Fruit fly (Drosophila melanogaster) whole organism, embryonic: ENCODE data around the gene CG11168.
A peak's percentile ranks its signal among the peaks of the same experiment; 100 is the strongest.

Experiments
- Adf1 ChIP-seq: fragments of 200-800 bp; sonication (Bioruptor generic); IDR thresholded peaks from 2 replicates; pipeline ENCODE4 v1.3.6; 2022; ENCODE audit warnings: missing biosample characterization, missing genetic modification characterization
- Bgb ChIP-seq: fragments of 200-800 bp; sonication (Bioruptor generic); IDR thresholded peaks from 2 replicates; pipeline ENCODE4 v1.3.6; 2022; ENCODE audit warnings: missing biosample characterization, missing genetic modification characterization; ENCODE audit not compliant: partially characterized antibody
- CG10267 ChIP-seq: fragments of 200-800 bp; sonication (Bioruptor generic); optimal IDR thresholded peaks from 2 replicates; lab custom pipeline; 2018; ENCODE audit warnings: missing biosample characterization, mild to moderate bottlenecking, missing genetic modification characterization, moderate library complexity
- CG10462 ChIP-seq: fragments of 200-800 bp; sonication (Bioruptor generic); optimal IDR thresholded peaks from 2 replicates; lab custom pipeline; 2016; ENCODE audit warnings: missing biosample characterization, missing genetic modification characterization
- CG10979 ChIP-seq: fragments of 200-800 bp; sonication (Bioruptor generic); optimal IDR thresholded peaks from 2 replicates; lab custom pipeline; 2018; ENCODE audit warnings: missing biosample characterization, mild to moderate bottlenecking, missing genetic modification characterization, moderate library complexity
- CG12104 ChIP-seq: fragments of 200-800 bp; sonication (Bioruptor generic); optimal IDR thresholded peaks from 3 replicates; lab custom pipeline; 2016; ENCODE audit warnings: missing biosample characterization, missing genetic modification characterization
- CG13287 ChIP-seq: fragments of 200-800 bp; sonication (Bioruptor generic); IDR thresholded peaks from 2 replicates; pipeline ENCODE4 v1.3.6; 2022; ENCODE audit warnings: missing biosample characterization, missing genetic modification characterization; ENCODE audit not compliant: partially characterized antibody
- CG13296 ChIP-seq: fragments of 200-800 bp; sonication (Bioruptor generic); optimal IDR thresholded peaks from 3 replicates; lab custom pipeline; 2018; ENCODE audit warnings: missing biosample characterization, mild to moderate bottlenecking, missing genetic modification characterization
- CG14710 ChIP-seq: fragments of 200-800 bp; sonication (Bioruptor generic); optimal IDR thresholded peaks from 3 replicates; lab custom pipeline; 2019; ENCODE audit warnings: missing biosample characterization, mild to moderate bottlenecking, missing genetic modification characterization, moderate library complexity
- CG1529 ChIP-seq: fragments of 200-800 bp; sonication (Bioruptor generic); optimal IDR thresholded peaks from 3 replicates; lab custom pipeline; 2018; ENCODE audit warnings: missing biosample characterization, missing genetic modification characterization
- CG15696 ChIP-seq: fragments of 200-800 bp; sonication (Bioruptor generic); optimal IDR thresholded peaks from 2 replicates; lab custom pipeline; 2019; ENCODE audit warnings: missing biosample characterization, mild to moderate bottlenecking, missing genetic modification characterization, moderate library complexity
- CG1792 ChIP-seq: fragments of 200-800 bp; sonication (Bioruptor generic); optimal IDR thresholded peaks from 2 replicates; lab custom pipeline; 2016; ENCODE audit warnings: missing biosample characterization, missing genetic modification characterization
- CG2116 ChIP-seq: fragments of 200-800 bp; sonication (Bioruptor generic); optimal IDR thresholded peaks from 3 replicates; lab custom pipeline; 2018; ENCODE audit warnings: missing biosample characterization, mild to moderate bottlenecking, missing genetic modification characterization
- CG2875 ChIP-seq: fragments of 200-800 bp; sonication (Bioruptor generic); optimal IDR thresholded peaks from 2 replicates; lab custom pipeline; 2017; ENCODE audit warnings: missing biosample characterization, mild to moderate bottlenecking, missing genetic modification characterization, missing genetic modification reagents
- CG30020 ChIP-seq: fragments of 200-800 bp; optimal IDR thresholded peaks from 2 replicates; lab custom pipeline; 2019; ENCODE audit warnings: missing biosample characterization, mild to moderate bottlenecking, missing genetic modification characterization, moderate library complexity
- CG30403 ChIP-seq: fragments of 200-800 bp; sonication (Bioruptor generic); optimal IDR thresholded peaks from 3 replicates; lab custom pipeline; 2016; ENCODE audit warnings: missing biosample characterization, missing genetic modification characterization
- CG31441 ChIP-seq: fragments of 200-800 bp; sonication (Bioruptor generic); IDR thresholded peaks from 2 replicates; pipeline ENCODE4 v1.3.6; 2022; ENCODE audit warnings: missing biosample characterization, missing genetic modification characterization
- CG3407 ChIP-seq: fragments of 200-800 bp; sonication (Bioruptor generic); optimal IDR thresholded peaks from 2 replicates; lab custom pipeline; 2018; ENCODE audit warnings: missing biosample characterization, mild to moderate bottlenecking, missing genetic modification characterization
- CG34376 ChIP-seq: fragments of 200-800 bp; sonication (Bioruptor generic); optimal IDR thresholded peaks from 2 replicates; lab custom pipeline; 2018; ENCODE audit warnings: missing biosample characterization, mild to moderate bottlenecking, missing genetic modification characterization
- CG4360 ChIP-seq: fragments of 200-800 bp; sonication (Bioruptor generic); IDR thresholded peaks from 2 replicates; pipeline ENCODE4 v1.3.6; 2022; ENCODE audit warnings: missing biosample characterization, missing genetic modification characterization
- CG4730 ChIP-seq: fragments of 200-800 bp; sonication (Bioruptor generic); IDR thresholded peaks from 2 replicates; pipeline ENCODE4 v1.3.6; 2022; ENCODE audit warnings: missing biosample characterization, missing genetic modification characterization
- CG6765 ChIP-seq: fragments of 200-800 bp; sonication (Bioruptor generic); optimal IDR thresholded peaks from 3 replicates; lab custom pipeline; 2017; ENCODE audit warnings: missing biosample characterization, mild to moderate bottlenecking, missing genetic modification characterization
- CG7556 ChIP-seq: fragments of 200-800 bp; sonication (Bioruptor generic); optimal IDR thresholded peaks from 2 replicates; lab custom pipeline; 2017; ENCODE audit warnings: missing biosample characterization, mild to moderate bottlenecking, missing genetic modification characterization
- CrebB ChIP-seq: fragments of 200-800 bp; sonication (Bioruptor generic); optimal IDR thresholded peaks from 3 replicates; lab custom pipeline; 2018; ENCODE audit warnings: missing biosample characterization, mild to moderate bottlenecking, missing genetic modification characterization
- Ets65A ChIP-seq: fragments of 200-800 bp; sonication (Bioruptor generic); peaks from one replicate; lab custom pipeline; 2016; ENCODE audit warnings: missing biosample characterization, missing genetic modification characterization
- Hand ChIP-seq: fragments of 200-800 bp; sonication (Bioruptor generic); optimal IDR thresholded peaks from 2 replicates; lab custom pipeline; 2017; ENCODE audit warnings: mild to moderate bottlenecking, missing biosample characterization, missing genetic modification reagents, missing genetic modification characterization
- NFAT ChIP-seq: fragments of 200-800 bp; sonication (Bioruptor generic); IDR thresholded peaks from 2 replicates; pipeline ENCODE4 v1.3.6; 2022; ENCODE audit warnings: missing biosample characterization, missing genetic modification characterization
- Six4 ChIP-seq: fragments of 200-800 bp; sonication (Bioruptor generic); optimal IDR thresholded peaks from 2 replicates; lab custom pipeline; 2016; ENCODE audit warnings: missing biosample characterization, missing genetic modification characterization
- Ssrp ChIP-seq: fragments of 200-800 bp; sonication (Bioruptor generic); optimal IDR thresholded peaks from 2 replicates; lab custom pipeline; 2018; ENCODE audit warnings: missing biosample characterization, mild to moderate bottlenecking, missing genetic modification characterization, moderate library complexity
- Stat92E ChIP-seq, 3 experiments: fragments of >200 bp in 2 of 3; fragments of 200-800 bp in 1 of 3; sonication (Bioruptor generic) in 1 of 3; optimal IDR thresholded peaks; 2 replicates each; lab custom pipeline; 2017 to 2019; ENCODE audit warnings: missing biosample characterization in 3 of 3, missing genetic modification characterization in 3 of 3, mild to moderate bottlenecking in 1 of 3, moderate library complexity in 1 of 3
- Usf ChIP-seq: fragments of 200-800 bp; sonication (Bioruptor generic); optimal IDR thresholded peaks from 2 replicates; lab custom pipeline; 2017; ENCODE audit warnings: missing genotype, missing biosample characterization, missing genetic modification characterization
- Xrp1 ChIP-seq: fragments of 200-800 bp; sonication (Bioruptor generic); IDR thresholded peaks from 2 replicates; pipeline ENCODE4 v1.3.6; 2022; ENCODE audit warnings: missing biosample characterization, missing genetic modification characterization
- aop ChIP-seq: fragments of 200-800 bp; sonication (Bioruptor generic); IDR thresholded peaks from 2 replicates; pipeline ENCODE4 v1.3.6; 2022; ENCODE audit warnings: missing biosample characterization, missing genetic modification characterization
- caup ChIP-seq: fragments of 200-800 bp; sonication (Bioruptor generic); optimal IDR thresholded peaks from 3 replicates; lab custom pipeline; 2017; ENCODE audit warnings: missing biosample characterization, mild to moderate bottlenecking, missing genetic modification characterization, moderate library complexity; ENCODE audit not compliant: severe bottlenecking
- corto ChIP-seq: fragments of 200-800 bp; sonication (Bioruptor generic); optimal IDR thresholded peaks from 2 replicates; lab custom pipeline; 2016; ENCODE audit warnings: missing biosample characterization, mild to moderate bottlenecking, missing genetic modification characterization, moderate library complexity
- dati ChIP-seq: fragments of 200-800 bp; sonication (Bioruptor generic); IDR thresholded peaks from 2 replicates; pipeline ENCODE4 v1.3.6; 2022; ENCODE audit warnings: missing biosample characterization, missing genetic modification characterization
- ewg ChIP-seq: fragments of 200-800 bp; sonication (Bioruptor generic); optimal IDR thresholded peaks from 3 replicates; lab custom pipeline; 2017; ENCODE audit warnings: mild to moderate bottlenecking, missing biosample characterization, missing genetic modification reagents, missing genetic modification characterization
- fd64A ChIP-seq: fragments of 200-800 bp; sonication (Bioruptor generic); optimal IDR thresholded peaks from 3 replicates; lab custom pipeline; 2018; ENCODE audit warnings: missing biosample characterization, mild to moderate bottlenecking, missing genetic modification characterization
- ftz-f1 ChIP-seq: fragments of 200-800 bp; sonication (Bioruptor generic); optimal IDR thresholded peaks from 2 replicates; lab custom pipeline; 2016; ENCODE audit warnings: missing biosample characterization, missing genetic modification characterization
- h ChIP-seq: fragments of >200 bp; optimal IDR thresholded peaks from 2 replicates; lab custom pipeline; 2017
- hth ChIP-seq: fragments of >200 bp; optimal IDR thresholded peaks from 2 replicates; lab custom pipeline; 2017; ENCODE audit warnings: inconsistent platforms
- jigr1 ChIP-seq: fragments of 200-800 bp; sonication (Bioruptor generic); IDR thresholded peaks from 3 replicates; pipeline ENCODE4 v1.3.6; 2022; ENCODE audit warnings: missing biosample characterization, missing genetic modification characterization
- ken ChIP-seq: fragments of 200-800 bp; sonication (Bioruptor generic); IDR thresholded peaks from 3 replicates; pipeline ENCODE4 v1.3.6; 2022; ENCODE audit warnings: missing biosample characterization, missing genetic modification characterization
- kni ChIP-seq: fragments of 200-800 bp; sonication (Bioruptor generic); optimal IDR thresholded peaks from 3 replicates; lab custom pipeline; 2017; ENCODE audit warnings: mild to moderate bottlenecking, missing biosample characterization, missing genetic modification reagents, missing genetic modification characterization
- oc ChIP-seq: fragments of 200-800 bp; sonication (Bioruptor generic); optimal IDR thresholded peaks from 2 replicates; lab custom pipeline; 2018; ENCODE audit warnings: missing biosample characterization, mild to moderate bottlenecking, missing genetic modification characterization, moderate library complexity
- phol ChIP-seq: fragments of 200-800 bp; sonication (Bioruptor generic); optimal IDR thresholded peaks from 3 replicates; lab custom pipeline; 2018; ENCODE audit warnings: missing biosample characterization, mild to moderate bottlenecking, missing genetic modification characterization, moderate library complexity
- shn ChIP-seq: fragments of 200-800 bp; sonication (Bioruptor generic); optimal IDR thresholded peaks from 3 replicates; lab custom pipeline; 2016; ENCODE audit warnings: missing biosample characterization, missing genetic modification characterization
- slou ChIP-seq: fragments of 200-800 bp; sonication (Bioruptor generic); optimal IDR thresholded peaks from 3 replicates; lab custom pipeline; 2016; ENCODE audit warnings: missing biosample characterization, missing genetic modification characterization
- sr ChIP-seq: fragments of 200-800 bp; sonication (Bioruptor generic); IDR thresholded peaks from 3 replicates; pipeline ENCODE4 v1.3.6; 2022; ENCODE audit warnings: missing biosample characterization, missing genetic modification characterization
- ssp ChIP-seq: fragments of 200-800 bp; sonication (Bioruptor generic); IDR thresholded peaks from 2 replicates; pipeline ENCODE4 v1.3.6; 2022; ENCODE audit warnings: missing biosample characterization, missing genetic modification characterization
- tll ChIP-seq, 2 experiments: fragments of 200-800 bp in 1 of 2; fragments of >200 bp in 1 of 2; sonication (Bioruptor generic) in 1 of 2; optimal IDR thresholded peaks; 2 replicates each; lab custom pipeline; 2017 to 2019; ENCODE audit warnings: missing biosample characterization in 2 of 2, missing genetic modification characterization in 2 of 2, mild to moderate bottlenecking in 1 of 2, moderate library complexity in 1 of 2

The CG11168 gene

dm6 chr3R:24962470-24962869 is 44.6 kb downstream of the CG11168 start (continued):
- TF ChIP-seq Six4 (GFP tag; lab: Kevin White, UChicago) (peak; percentile 28), Usf (GFP tag; lab: Kevin White, UChicago) (peak; percentile 54), CG4730 (GFP tag; lab: Robert Waterston, UW) (peak; percentile 72), CG1792 (GFP tag; lab: Kevin White, UChicago) (peak; percentile 38), phol (tag; lab: Kevin White, UChicago) (peak; percentile 67), slou (GFP tag; lab: Kevin White, UChicago) (no peak), CG13287 (GFP tag; lab: Robert Waterston, UW) (no peak), Ssrp (peak; percentile 50), kni (no peak), oc (tag; lab: Kevin White, UChicago) (peak; percentile 55), jigr1 (GFP tag; lab: Robert Waterston, UW) (peak; percentile 53; the same call in 1 of the 3 replicates), CG3407 (GFP tag; lab: Kevin White, UChicago) (peak; percentile 15), CG2116 (no peak), h (lab: Kevin White, UChicago) (no peak), CG31441 (peak; percentile 67), aop (GFP tag; lab: Robert Waterston, UW) (no peak), Stat92E (GFP tag; optimal IDR thresholded peaks at IDR 0.05; lab: Kevin White, UChicago) (no peak), hth (lab: Kevin White, UChicago) (no peak), CG4360 (no peak), CG30403 (GFP tag; lab: Kevin White, UChicago) (peak; percentile 71), CG15696 (tag; lab: Kevin White, UChicago) (no peak), CG1529 (peak; percentile 2), CG6765 (GFP tag; lab: Kevin White, UChicago) (no peak), shn (peak; percentile 14), Bgb (GFP tag; lab: Robert Waterston, UW) (no peak), ewg (GFP tag; lab: Kevin White, UChicago) (peak; percentile 44), dati (GFP tag; lab: Robert Waterston, UW) (no peak), Adf1 (GFP tag; lab: Robert Waterston, UW) (no peak), fd64A (GFP tag; lab: Kevin White, UChicago) (no peak), Hand (GFP tag; lab: Kevin White, UChicago) (no peak), CG10267 (tag; lab: Kevin White, UChicago) (peak; percentile 25), CG12104 (GFP tag; lab: Kevin White, UChicago) (peak; percentile 25), CG7556 (GFP tag; lab: Kevin White, UChicago) (no peak), CG13296 (GFP tag; lab: Kevin White, UChicago) (no peak), CG10462 (GFP tag; lab: Kevin White, UChicago) (no peak), CG2875 (GFP tag; lab: Kevin White, UChicago) (no peak), CG30020 (tag; lab: Kevin White, UChicago) (no peak), CG34376 (GFP tag; lab: Kevin White, UChicago) (no peak), ken (0 out of 3 replicates have a peak, but pooled peaks have one; percentile 41), tll (GFP tag; optimal IDR thresholded peaks at IDR 0.05; lab: Kevin White, UChicago) (no peak), CG14710 (tag; lab: Kevin White, UChicago) (no peak), CG10979 (tag; lab: Kevin White, UChicago) (peak; percentile 40), NFAT (GFP tag; lab: Robert Waterston, UW) (peak; percentile 49; the same call in 1 of the 2 replicates), CrebB (tag; lab: Kevin White, UChicago) (peak; percentile 30), ssp (0 out of 2 replicates have a peak, but pooled peaks have one; percentile 32), corto (GFP tag; lab: Kevin White, UChicago) (no peak), sr (GFP tag; lab: Robert Waterston, UW) (no peak), ftz-f1 (GFP tag; lab: Kevin White, UChicago) (no peak), Ets65A (GFP tag; lab: Kevin White, UChicago) (peak; percentile 91), Xrp1 (GFP tag; lab: Robert Waterston, UW) (peak; percentile 54), caup (peak; percentile 55)
